Fruit fly (Drosophila melanogaster): ENCODE measurements around the gene CG33230.

The CG33230 gene

dm6 chr3L:1586266-1587054 lies 31.8 kb upstream of the CG33230 start:
- TF ChIP-seq CTCF (optimal IDR thresholded peaks at IDR 0.05) = no peak
- no peak for TF ChIP-seq CG8478 (optimal IDR thresholded peaks at IDR 0.05)

dm6 chr3L:1587140-1587849 lies 30.9 kb upstream of the CG33230 start:
- TF ChIP-seq CG8478 (optimal IDR thresholded peaks at IDR 0.05) (no peak), CTCF (optimal IDR thresholded peaks at IDR 0.05) (no peak)

dm6 chr3L:1590194-1590593 lies 28.0 kb upstream of the CG33230 start:
- TF ChIP-seq CTCF (optimal IDR thresholded peaks at IDR 0.05) = no peak
- TF ChIP-seq CG8478 (optimal IDR thresholded peaks at IDR 0.05) = no peak

- no peak for TF ChIP-seq CG8478 (optimal IDR thresholded peaks at IDR 0.05)
- TF ChIP-seq CTCF (optimal IDR thresholded peaks at IDR 0.05) = no peak
These were observed 26.4 kb upstream of the CG33230 start for dm6 chr3L:1591692-1592371.

dm6 chr3L:1592822-1593452 lies 25.3 kb upstream of the CG33230 start:
- TF ChIP-seq CG8478 (optimal IDR thresholded peaks at IDR 0.05) (no peak), CTCF (optimal IDR thresholded peaks at IDR 0.05) (no peak)

- TF ChIP-seq CG8478 (optimal IDR thresholded peaks at IDR 0.05) (no peak), CTCF (optimal IDR thresholded peaks at IDR 0.05) (no peak)
These were observed 16.0 kb upstream of the CG33230 start, which contains the start of gene CG12104 for dm6 chr3L:1602064-1602832. Gene CG12104, minus strand, starts transcription at chr3L:1602674.

dm6 chr3L:1602833-1603128 lies 15.4 kb upstream of the CG33230 start, which contains the start of the genes CG18170 and CG33791:
Gene CG18170, plus strand, starts transcription at chr3L:1602954.
Gene CG33791, plus strand, starts transcription at chr3L:1602954.
- TF ChIP-seq CTCF (optimal IDR thresholded peaks at IDR 0.05) = no peak
- TF ChIP-seq CG8478 (optimal IDR thresholded peaks at IDR 0.05) = no peak

- TF ChIP-seq CTCF (optimal IDR thresholded peaks at IDR 0.05) = no peak
- TF ChIP-seq CG8478 (optimal IDR thresholded peaks at IDR 0.05) = no peak
These were observed 8.6 kb upstream of the CG33230 start for dm6 chr3L:1609611-1610010.

dm6 chr3L:1614465-1615084 lies 3.6 kb upstream of the CG33230 start:
- TF ChIP-seq CG8478 (optimal IDR thresholded peaks at IDR 0.05) = no peak
- TF ChIP-seq CTCF (optimal IDR thresholded peaks at IDR 0.05) = no peak

dm6 chr3L:1615701-1616100 lies 2.5 kb upstream of the CG33230 start, which contains the start of gene CG12105:
Gene CG12105, minus strand, starts transcription at chr3L:1615801.
- TF ChIP-seq CTCF (optimal IDR thresholded peaks at IDR 0.05) (no peak), CG8478 (optimal IDR thresholded peaks at IDR 0.05) (no peak)

- no peak for TF ChIP-seq CG8478 (optimal IDR thresholded peaks at IDR 0.05)
- no peak for TF ChIP-seq CTCF (optimal IDR thresholded peaks at IDR 0.05)
These were observed 8.7 kb downstream of the CG33230 start for dm6 chr3L:1626924-1627323.

dm6 chr3L:1628176-1628866 lies 10.1 kb downstream of the CG33230 start, which contains the start of gene CG13928:
Gene CG13928, minus strand, starts transcription at chr3L:1628377.
- TF ChIP-seq CTCF (optimal IDR thresholded peaks at IDR 0.05) (no peak), CG8478 (optimal IDR thresholded peaks at IDR 0.05) (no peak)

- no peak for TF ChIP-seq CG8478 (optimal IDR thresholded peaks at IDR 0.05)
- TF ChIP-seq CTCF (optimal IDR thresholded peaks at IDR 0.05) = no peak
These were observed 11.0 kb downstream of the CG33230 start, which contains the start of gene GC for dm6 chr3L:1629064-1629777. Gene GC, minus strand, starts transcription at chr3L:1629301.

Data from S2 (cell line).